Worm (Caenorhabditis elegans) whole organism, late embryonic: ENCODE results near the gene mab-23.

Source experiments
- F13H6.1 ChIP-seq: sonication (generic microtip); optimal IDR thresholded peaks from 2 replicates; lab custom pipeline; 2016; ENCODE audit warnings: missing genetic modification characterization, missing compliant biosample characterization
- ama-1 ChIP-seq: fragments of 150-350 bp; optimal IDR thresholded peaks from 2 replicates; lab custom pipeline; 2014
- ceh-18 ChIP-seq: sonication (generic microtip); optimal IDR thresholded peaks from 2 replicates; lab custom pipeline; 2016; ENCODE audit warnings: missing genetic modification characterization, missing compliant biosample characterization
- ceh-22 ChIP-seq: sonication (generic microtip); optimal IDR thresholded peaks from 2 replicates; lab custom pipeline; 2017; ENCODE audit warnings: missing biosample characterization, missing genetic modification characterization
- lin-11 ChIP-seq: fragments of 200-800 bp; sonication (Bioruptor generic); optimal IDR thresholded peaks from 2 replicates; lab custom pipeline; 2018; ENCODE audit warnings: mild to moderate bottlenecking, missing genetic modification characterization, missing compliant biosample characterization
- madf-2 ChIP-seq: sonication (generic microtip); optimal IDR thresholded peaks from 2 replicates; lab custom pipeline; 2017; ENCODE audit warnings: missing genetic modification characterization, missing compliant biosample characterization
- nhr-11 ChIP-seq: fragments of 150-350 bp; optimal IDR thresholded peaks from 2 replicates; lab custom pipeline; 2014; ENCODE audit warnings: missing biosample characterization, missing genetic modification characterization
- pax-1 ChIP-seq: fragments of 150-350 bp; optimal IDR thresholded peaks from 2 replicates; lab custom pipeline; 2014; ENCODE audit warnings: missing biosample characterization, missing genetic modification characterization
- pha-4 ChIP-seq: fragments of 150-350 bp; optimal IDR thresholded peaks from 2 replicates; lab custom pipeline; 2018; ENCODE audit warnings: missing biosample characterization, missing genetic modification reagents, missing genetic modification characterization
- rnt-1 ChIP-seq: sonication (generic microtip); optimal IDR thresholded peaks from 2 replicates; lab custom pipeline; 2016; ENCODE audit warnings: missing genetic modification characterization, missing compliant biosample characterization
- sox-4 ChIP-seq: sonication (generic microtip); optimal IDR thresholded peaks from 2 replicates; lab custom pipeline; 2017; ENCODE audit warnings: mild to moderate bottlenecking, missing genetic modification characterization, inconsistent platforms, missing compliant biosample characterization
- unc-55 ChIP-seq: sonication (generic microtip); optimal IDR thresholded peaks from 2 replicates; lab custom pipeline; 2017; ENCODE audit warnings: missing biosample characterization, missing genetic modification reagents, missing genetic modification characterization

DNA sequence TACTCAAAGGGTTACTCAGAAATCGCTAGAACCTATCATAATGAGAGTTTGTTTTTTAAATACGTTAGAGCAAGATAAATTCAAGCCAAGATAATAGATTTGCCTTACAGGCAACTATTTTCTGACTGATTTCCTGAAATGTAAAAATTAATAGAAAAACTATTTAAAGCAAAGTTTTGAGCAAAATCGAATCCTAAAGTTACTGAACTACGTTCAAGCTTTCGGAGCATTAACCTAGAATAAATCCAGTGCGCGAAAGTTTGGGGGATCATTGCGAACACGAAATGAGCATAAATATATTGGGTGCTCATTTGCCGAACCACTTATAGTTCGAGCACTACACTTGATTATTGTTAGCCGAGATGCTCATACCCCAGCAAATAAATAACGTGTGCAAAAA is 38.8 kb downstream of the mab-23 start, which contains the start of gene ceh-22:
- TF ChIP-seq madf-2 (tag; lab: Kevin White, UChicago) (no peak), lin-11 (tag; lab: Kevin White, UChicago) (no peak), unc-55 (GFP tag; lab: Kevin White, UChicago) (no peak), rnt-1 (tag; lab: Kevin White, UChicago) (no peak), nhr-11 (tag; lab: Kevin White, UChicago) (no peak), sox-4 (tag; lab: Kevin White, UChicago) (no peak), ama-1 (no peak), pax-1 (tag; lab: Kevin White, UChicago) (no peak), pha-4 (no peak), ceh-18 (tag; lab: Kevin White, UChicago) (no peak), ceh-22 (tag; lab: Kevin White, UChicago) (peak; percentile 74), F13H6.1 (tag; lab: Kevin White, UChicago) (no peak)
